Worm (Caenorhabditis elegans): ENCODE measurements around the gene ddo-3.

Gene ddo-3

ce11 chrIII:6625317-6625716, 37.7 kb downstream of the ddo-3 start (continued):
- TF ChIP-seq dmd-8 (GFP tag; IDR thresholded peaks at IDR 0.05) (no peak), aha-1 (tag) (no peak), mxl-2 (GFP tag; conservative IDR thresholded peaks at IDR 0.05) (no peak), R02D3.7 (tag; optimal IDR thresholded peaks at IDR 0.05) (no peak), gei-8 (GFP tag; optimal IDR thresholded peaks at IDR 0.05) (no peak), egl-43 (GFP tag; IDR thresholded peaks at IDR 0.05) (no peak), F44E2.7 (GFP tag; IDR thresholded peaks at IDR 0.05) (no peak), hif-1 (tag; optimal IDR thresholded peaks at IDR 0.05) (peak in 1 of 2 experiments; percentile 58), mdt-29 (GFP tag; IDR thresholded peaks at IDR 0.05) (no peak), snpc-1.2 (GFP tag; IDR thresholded peaks at IDR 0.05) (no peak), nhr-25 (tag; optimal IDR thresholded peaks at IDR 0.05; ENCODE audit: borderline replicate concordance, insufficient read depth) (no peak), ZK546.5 (tag; optimal IDR thresholded peaks at IDR 0.05) (no peak), jun-1 (tag; optimal IDR thresholded peaks at IDR 0.05) (no peak), lir-3 (tag; optimal IDR thresholded peaks at IDR 0.05) (no peak), mep-1 (tag; optimal IDR thresholded peaks at IDR 0.05) (peak; percentile 73), ceh-82 (tag; optimal IDR thresholded peaks at IDR 0.05) (no peak), madf-9 (GFP tag; conservative IDR thresholded peaks at IDR 0.05) (no peak), php-3 (GFP tag; IDR thresholded peaks at IDR 0.05) (no peak), duxl-1 (tag; optimal IDR thresholded peaks at IDR 0.05; ENCODE audit: poor library complexity) (no peak), daf-19 (GFP tag; conservative IDR thresholded peaks at IDR 0.05) (no peak), ctbp-1 (GFP tag; IDR thresholded peaks at IDR 0.05) (no peak), dpl-1 (GFP tag; optimal IDR thresholded peaks at IDR 0.05) (peak; percentile 64), ztf-11 (tag; optimal IDR thresholded peaks at IDR 0.05) (no peak), nhr-6 (tag; optimal IDR thresholded peaks at IDR 0.05) (peak; percentile 37), cey-2 (tag; optimal IDR thresholded peaks at IDR 0.05; ENCODE audit: borderline replicate concordance, insufficient read depth) (no peak), F49E8.2 (tag; optimal IDR thresholded peaks at IDR 0.05; ENCODE audit: borderline replicate concordance) (no peak), saeg-2 (GFP tag; IDR thresholded peaks at IDR 0.05) (no peak), ceh-20 (GFP tag; IDR thresholded peaks at IDR 0.05) (no peak), unc-130 (GFP tag; optimal IDR thresholded peaks at IDR 0.05) (peak; percentile 74), ceh-44 (GFP tag; IDR thresholded peaks at IDR 0.05) (no peak), daf-8 (GFP tag; IDR thresholded peaks at IDR 0.05) (no peak), lin-39 (tag; optimal IDR thresholded peaks at IDR 0.05) (no peak), egl-27 (tag; optimal IDR thresholded peaks at IDR 0.05) (no peak), T20F7.1 (GFP tag; optimal IDR thresholded peaks at IDR 0.05) (peak; percentile 32), lin-38 (GFP tag; IDR thresholded peaks at IDR 0.05) (peak; percentile 60), pha-4 (GFP tag; IDR thresholded peaks at IDR 0.05) (no peak), pha-4 (tag; optimal IDR thresholded peaks at IDR 0.05) (peak; percentile 7), lin-13 (GFP tag; optimal IDR thresholded peaks at IDR 0.05) (peak; percentile 21), nhr-76 (tag; optimal IDR thresholded peaks at IDR 0.05) (no peak), daf-16 (GFP tag; optimal IDR thresholded peaks at IDR 0.05) (no peak), daf-16 (tag; optimal IDR thresholded peaks at IDR 0.05) (peak; percentile 8), nhr-237 (tag; optimal IDR thresholded peaks at IDR 0.05) (no peak), attf-4 (tag; optimal IDR thresholded peaks at IDR 0.05) (no peak)

ce11 chrIII:6626291-6626690, 38.6 kb downstream of the ddo-3 start:
- TF ChIP-seq lin-38 (GFP tag; IDR thresholded peaks at IDR 0.05) (peak; percentile 61), ceh-44 (GFP tag; IDR thresholded peaks at IDR 0.05) (0 out of 2 replicates have a peak, but pooled peaks have one; percentile 34)

Measured in whole organism, L4 larva.